Worm (Caenorhabditis elegans): ENCODE data around the gene msrp-5.
A peak's percentile ranks its signal among the peaks of the same experiment; 100 is the strongest.
"Not testable (repeated sequence)": the region's sequence is repeated elsewhere in the genome, so short reads cannot be mapped to it uniquely, and the experiment has no call there.

msrp-5 gene

DNA sequence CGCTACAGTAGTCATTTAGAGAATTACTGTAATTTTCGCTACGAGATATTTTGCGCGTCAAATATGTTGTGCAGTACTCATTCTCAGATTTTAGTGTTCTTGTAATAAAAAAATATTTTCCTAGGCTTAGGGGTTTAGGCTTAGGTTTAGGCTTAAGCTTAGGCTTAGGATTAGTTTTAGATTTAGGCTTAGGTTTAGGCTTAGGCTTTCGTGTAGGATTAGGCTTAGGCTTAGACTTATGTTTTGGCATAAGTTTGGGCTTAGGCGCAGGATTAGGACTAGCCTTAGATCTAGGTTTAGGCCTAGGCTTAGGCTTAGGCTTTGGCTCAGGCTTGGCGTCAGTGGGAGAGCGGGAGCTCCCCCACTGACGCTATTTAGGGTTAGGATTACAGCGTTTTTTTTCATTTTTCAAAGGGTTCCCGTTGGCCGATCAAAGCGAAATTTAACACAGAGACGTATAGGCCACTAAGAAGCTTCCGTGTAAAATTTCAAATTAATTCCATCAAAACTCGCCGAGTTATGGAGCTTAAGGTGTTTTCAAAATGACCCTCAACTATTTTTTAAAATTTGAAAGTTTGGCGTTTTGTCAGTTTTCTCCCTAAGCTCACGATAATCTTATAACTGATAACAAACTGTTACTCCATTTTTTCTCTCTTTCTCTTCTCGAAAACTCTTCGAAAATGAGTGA, 22.8 kb downstream of the msrp-5 start, which contains the start of gene F22E5.8:
F22E5.8 (plus strand) TSS at position 638 of the 688 bp plus-strand sequence.
- peak; percentile 75 for TF ChIP-seq dve-1 (tag; optimal IDR thresholded peaks at IDR 0.05)

DNA sequence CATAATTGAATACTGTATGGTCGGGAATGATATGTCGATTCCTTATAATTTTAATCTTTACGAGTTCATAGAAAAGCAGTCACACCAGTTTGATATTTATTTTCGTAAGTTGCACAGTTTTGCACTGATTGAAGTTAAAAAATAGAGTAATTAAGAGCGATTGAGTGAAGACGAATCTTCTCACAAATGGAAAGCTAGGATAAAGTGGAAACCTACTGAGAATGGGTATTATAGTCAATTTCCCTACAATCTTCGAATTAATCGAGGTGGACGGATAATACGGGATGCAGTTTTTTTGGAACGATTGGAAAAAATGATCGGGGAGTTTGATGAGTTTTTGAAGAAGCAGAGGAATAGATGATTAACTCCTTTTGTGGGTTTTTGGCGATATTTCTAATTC, 24.2 kb downstream of the msrp-5 start, which contains the start of gene F22E5.23:
F22E5.23 (plus strand) TSS at position 301 of the 400 bp plus-strand sequence.
- no peak for TF ChIP-seq ceh-18 (tag; optimal IDR thresholded peaks at IDR 0.05)
- no peak for TF ChIP-seq nfya-1 (tag; optimal IDR thresholded peaks at IDR 0.05)
- TF ChIP-seq nhr-11 (tag; optimal IDR thresholded peaks at IDR 0.05) = no peak
- TF ChIP-seq C38D4.7 (GFP tag; optimal IDR thresholded peaks at IDR 0.05) = no peak

DNA sequence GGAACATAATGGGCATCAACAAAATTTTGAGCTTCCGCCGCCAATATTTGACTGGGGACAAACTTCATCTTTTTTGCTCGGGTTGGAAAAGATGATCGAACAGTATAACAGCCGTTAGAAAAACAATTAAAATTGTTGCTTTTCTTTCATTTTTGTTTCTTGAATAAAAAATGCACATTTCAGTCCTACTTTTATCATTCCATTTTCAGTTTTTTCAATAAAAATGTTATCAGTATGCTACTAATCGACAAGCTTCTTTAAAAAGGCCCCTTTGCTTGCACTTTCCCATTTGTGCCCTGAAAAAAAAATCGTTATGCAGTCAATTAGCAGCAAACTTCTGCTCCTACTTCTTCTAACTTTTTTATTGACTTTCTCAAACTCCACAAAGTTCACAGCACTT, 25.0 kb downstream of the msrp-5 start, which contains the start of gene F22E5.7:
F22E5.7 (plus strand) TSS at position 301 of the 400 bp plus-strand sequence.
- TF ChIP-seq gmeb-2 (tag; optimal IDR thresholded peaks at IDR 0.05) (no peak), ets-4 (tag; optimal IDR thresholded peaks at IDR 0.05) (no peak), sdc-2 (tag; optimal IDR thresholded peaks at IDR 0.05) (no peak), unc-86 (tag; optimal IDR thresholded peaks at IDR 0.05) (no peak), ceh-18 (tag; optimal IDR thresholded peaks at IDR 0.05) (no peak), ceh-24 (tag; optimal IDR thresholded peaks at IDR 0.05) (no peak), F13H6.1 (tag; optimal IDR thresholded peaks at IDR 0.05) (no peak), ceh-48 (tag; optimal IDR thresholded peaks at IDR 0.05) (no peak), ref-2 (tag; optimal IDR thresholded peaks at IDR 0.05) (no peak)

DNA sequence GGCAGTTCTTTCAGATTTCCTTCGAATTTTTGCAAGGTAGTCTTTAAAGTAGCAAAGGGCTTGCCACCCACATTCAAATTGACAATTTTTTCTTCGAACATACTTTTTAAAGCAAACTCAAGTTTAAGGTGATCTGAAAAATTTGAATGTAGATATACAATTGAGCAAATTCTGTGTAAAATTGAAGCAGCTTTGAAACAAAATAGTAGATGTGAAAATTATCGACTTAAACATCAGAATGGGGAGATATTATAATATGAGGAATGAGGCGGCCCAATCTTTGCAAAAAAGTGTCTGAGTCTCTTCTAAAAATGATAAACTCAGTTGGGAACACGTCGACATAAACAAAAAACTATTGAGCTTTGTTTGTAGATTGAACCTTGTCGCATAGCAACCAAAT, 27.8 kb downstream of the msrp-5 start, which contains the start of gene F22E5.11:
F22E5.11 (minus strand) TSS at position 101 of the 400 bp plus-strand sequence.
- no peak for TF ChIP-seq elt-2 (tag; optimal IDR thresholded peaks at IDR 0.05)

DNA sequence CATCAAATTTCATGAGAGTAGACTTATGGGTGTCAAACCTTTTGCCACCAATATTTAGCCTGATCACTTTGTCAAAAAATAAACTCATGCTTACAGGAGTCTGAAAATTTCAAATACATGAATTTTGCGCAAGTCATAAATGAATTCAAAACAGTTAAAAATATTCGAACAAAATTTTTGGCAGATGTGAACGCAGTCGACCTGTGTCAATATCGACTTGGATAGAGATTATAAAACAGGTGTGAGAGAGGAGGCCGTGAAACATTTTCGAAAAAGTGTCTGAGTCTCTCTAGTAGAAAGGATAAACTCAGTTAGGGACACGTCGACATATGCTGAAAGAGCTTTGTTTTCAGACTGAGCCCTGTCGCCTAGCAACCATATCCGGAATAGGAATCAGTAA, 30.0 kb downstream of the msrp-5 start, which contains the start of gene F22E5.12:
F22E5.12 (minus strand) TSS at position 101 of the 400 bp plus-strand sequence.
- not testable (repeated sequence) for TF ChIP-seq nfya-1, pqm-1, unc-86 (tag; optimal IDR thresholded peaks at IDR 0.05)

DNA sequence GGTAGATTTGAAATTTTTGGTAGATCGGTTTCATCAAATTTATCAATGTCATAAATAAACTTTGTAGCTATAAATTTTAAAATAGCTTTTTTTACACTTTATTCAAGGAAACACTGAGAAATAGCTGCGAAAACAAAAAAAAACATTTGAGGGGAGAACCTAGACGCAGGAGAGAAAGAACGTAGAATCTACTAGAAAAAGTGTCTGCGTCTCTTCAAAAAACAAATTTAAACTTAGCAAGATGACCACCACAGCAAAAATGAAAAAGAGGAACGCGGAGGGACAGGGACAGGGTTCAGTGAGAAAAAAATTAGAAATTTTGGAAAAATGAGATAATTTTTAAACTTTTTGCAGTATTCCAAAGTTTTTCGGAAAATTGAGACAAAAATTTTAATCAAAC, 32.3 kb downstream of the msrp-5 start:
- no peak for TF ChIP-seq ceh-34 (tag; optimal IDR thresholded peaks at IDR 0.05)
- no peak for TF ChIP-seq sox-2 (GFP tag; IDR thresholded peaks at IDR 0.05)
- no peak for TF ChIP-seq tbx-2 (tag; optimal IDR thresholded peaks at IDR 0.05)
- TF ChIP-seq eyg-1 (tag; optimal IDR thresholded peaks at IDR 0.05) = no peak
- no peak for TF ChIP-seq ahr-1 (tag; optimal IDR thresholded peaks at IDR 0.05)
- no peak for TF ChIP-seq lin-11 (tag; optimal IDR thresholded peaks at IDR 0.05)
- no peak for TF ChIP-seq pat-9 (tag; optimal IDR thresholded peaks at IDR 0.05)
- TF ChIP-seq pha-4 (tag; optimal IDR thresholded peaks at IDR 0.05) = no peak
- no peak for TF ChIP-seq dmd-4 (tag; optimal IDR thresholded peaks at IDR 0.05; ENCODE audit: borderline replicate concordance)

DNA sequence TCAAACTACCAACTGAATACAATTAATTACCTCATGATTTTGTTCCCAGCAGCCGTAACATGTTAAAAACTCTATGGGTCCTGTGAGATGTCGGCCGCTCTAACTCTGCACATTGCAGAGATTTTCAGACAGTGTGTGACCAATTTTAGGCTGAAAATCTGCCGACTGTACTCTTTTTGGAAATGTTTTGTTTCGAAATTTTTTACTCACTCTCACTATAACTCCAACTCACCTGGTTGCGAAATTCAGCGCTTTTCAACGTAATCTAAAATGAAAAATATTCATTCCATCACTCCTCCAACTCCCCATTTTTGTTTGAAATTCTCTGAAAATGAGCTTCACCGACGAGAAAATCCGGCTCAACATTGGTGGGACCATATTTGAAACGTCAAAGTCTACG, 32.8 kb downstream of the msrp-5 start, which contains the start of the genes F22E5.13 and F22E5.6:
F22E5.13 (minus strand) TSS at position 101 of the 400 bp plus-strand sequence.
F22E5.6 (plus strand) TSS at position 297 of the 400 bp plus-strand sequence.
- TF ChIP-seq nhr-232 (tag; optimal IDR thresholded peaks at IDR 0.05) = no peak
- no peak for TF ChIP-seq C38D4.7 (GFP tag; optimal IDR thresholded peaks at IDR 0.05)
- no peak for TF ChIP-seq elt-2 (tag; optimal IDR thresholded peaks at IDR 0.05)
- TF ChIP-seq sdc-2 (tag; optimal IDR thresholded peaks at IDR 0.05) = no peak
- TF ChIP-seq T23F11.4 (GFP tag; optimal IDR thresholded peaks at IDR 0.05) = no peak
- TF ChIP-seq tbx-7 (tag; optimal IDR thresholded peaks at IDR 0.05) = no peak
- TF ChIP-seq ref-2 (tag; optimal IDR thresholded peaks at IDR 0.05) = no peak
- no peak for TF ChIP-seq elt-4 (tag; optimal IDR thresholded peaks at IDR 0.05)
- no peak for TF ChIP-seq F13H6.1 (tag; optimal IDR thresholded peaks at IDR 0.05)
- no peak for TF ChIP-seq gmeb-2 (tag; optimal IDR thresholded peaks at IDR 0.05)
- no peak for TF ChIP-seq ceh-30 (tag; optimal IDR thresholded peaks at IDR 0.05)
- TF ChIP-seq ceh-19 (GFP tag; optimal IDR thresholded peaks at IDR 0.05) = no peak
- no peak for TF ChIP-seq sox-2 (GFP tag; IDR thresholded peaks at IDR 0.05)
- TF ChIP-seq C08G9.2 (tag; optimal IDR thresholded peaks at IDR 0.05) = no peak

Data from whole organism, late embryonic.